Worm (Caenorhabditis elegans) whole organism, L2 larva: ENCODE results near the gene str-158.

Source experiments
- mbf-1 ChIP-seq: sonication (generic microtip); optimal IDR thresholded peaks from 2 replicates; lab custom pipeline; 2017; ENCODE audit warnings: missing biosample characterization, missing genetic modification characterization
- mdl-1 ChIP-seq, 2 experiments: fragments of 150-350 bp in 1 of 2; sonication (generic microtip) in 1 of 2; optimal IDR thresholded peaks; 2 replicates each; lab custom pipeline; 2017; ENCODE audit warnings: missing biosample characterization in 2 of 2, missing genetic modification characterization in 2 of 2
- nhr-11 ChIP-seq: fragments of 150-350 bp; optimal IDR thresholded peaks from 2 replicates; lab custom pipeline; 2014; ENCODE audit warnings: missing biosample characterization, missing genetic modification characterization
- skn-1 ChIP-seq: sonication (generic microtip); optimal IDR thresholded peaks from 2 replicates; lab custom pipeline; 2017; ENCODE audit warnings: missing biosample characterization, missing genetic modification characterization
- unc-62 ChIP-seq: fragments of 150-350 bp; optimal IDR thresholded peaks from 2 replicates; lab custom pipeline; 2014; ENCODE audit warnings: missing biosample characterization, missing genetic modification reagents, missing genetic modification characterization
- ztf-11 ChIP-seq: sonication (generic microtip); optimal IDR thresholded peaks from 2 replicates; lab custom pipeline; 2017; ENCODE audit warnings: missing biosample characterization, missing genetic modification characterization

- no peak for TF ChIP-seq ztf-11 (tag; lab: Kevin White, UChicago)
- TF ChIP-seq skn-1, result no peak
- TF ChIP-seq mdl-1 (tag; optimal IDR thresholded peaks at IDR 0.05; lab: Kevin White, UChicago), result no peak
- no peak for TF ChIP-seq nhr-11
- TF ChIP-seq mbf-1 (tag; lab: Kevin White, UChicago), result no peak
- TF ChIP-seq unc-62, result no peak
Measured at ce11 chrIV:4934103-4934502, 16.2 kb downstream of the str-158 start, which contains the start of gene str-153.
